Worm (Caenorhabditis elegans): Measurements from ENCODE around the gene F43C11.10.

Gene F43C11.10

DNA sequence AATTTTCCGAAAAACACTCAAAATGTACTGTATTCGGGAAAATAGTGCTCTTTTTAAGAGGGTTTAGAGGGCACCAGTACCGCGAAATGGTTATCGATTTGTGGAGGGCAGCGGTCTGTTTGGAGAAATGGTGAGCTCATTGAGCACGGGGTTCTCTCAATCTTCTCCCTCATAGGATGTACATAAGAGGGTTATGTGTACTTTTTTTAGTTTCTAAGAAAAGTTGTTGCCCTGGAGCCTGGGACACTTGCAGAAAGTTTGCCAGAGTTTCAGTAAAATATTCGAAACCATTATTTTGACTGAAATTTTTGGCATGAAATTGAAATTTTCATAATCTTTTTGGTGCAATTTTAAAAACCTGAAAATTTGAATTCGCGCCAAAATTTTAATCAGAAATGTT lies at the start of gene F43C11.10:
Gene F43C11.10 (minus strand): TSS at position 101 of the 400 bp plus-strand sequence.
- TF ChIP-seq nhr-67 (tag; optimal IDR thresholded peaks at IDR 0.05) (no peak), fkh-2 (tag; optimal IDR thresholded peaks at IDR 0.05) (no peak), ceh-28 (tag; optimal IDR thresholded peaks at IDR 0.05) (no peak), snpc-4 (tag; optimal IDR thresholded peaks at IDR 0.05) (no peak), jun-1 (tag; optimal IDR thresholded peaks at IDR 0.05) (no peak), sea-2 (GFP tag; optimal IDR thresholded peaks at IDR 0.05) (no peak), nhr-12 (tag; optimal IDR thresholded peaks at IDR 0.05) (no peak), egl-27 (tag; optimal IDR thresholded peaks at IDR 0.05) (no peak), nhr-237 (tag; optimal IDR thresholded peaks at IDR 0.05) (no peak), lsy-12 (tag; optimal IDR thresholded peaks at IDR 0.05) (no peak)

ce11 chrII:2399810-2400209 lies 47.4 kb upstream of the F43C11.10 start:
- TF ChIP-seq lin-15B (tag; optimal IDR thresholded peaks at IDR 0.05) (no peak), nhr-43 (tag; optimal IDR thresholded peaks at IDR 0.05; ENCODE audit: poor library complexity, severe bottlenecking) (peak; percentile 86), elt-3 (tag; optimal IDR thresholded peaks at IDR 0.05) (peak; percentile 14 to 96 (median 93)), sea-2 (GFP tag; optimal IDR thresholded peaks at IDR 0.05) (no peak), pha-4 (tag; optimal IDR thresholded peaks at IDR 0.05) (no peak), ztf-11 (tag; optimal IDR thresholded peaks at IDR 0.05) (no peak), ztf-4 (tag; optimal IDR thresholded peaks at IDR 0.05) (no peak)

DNA sequence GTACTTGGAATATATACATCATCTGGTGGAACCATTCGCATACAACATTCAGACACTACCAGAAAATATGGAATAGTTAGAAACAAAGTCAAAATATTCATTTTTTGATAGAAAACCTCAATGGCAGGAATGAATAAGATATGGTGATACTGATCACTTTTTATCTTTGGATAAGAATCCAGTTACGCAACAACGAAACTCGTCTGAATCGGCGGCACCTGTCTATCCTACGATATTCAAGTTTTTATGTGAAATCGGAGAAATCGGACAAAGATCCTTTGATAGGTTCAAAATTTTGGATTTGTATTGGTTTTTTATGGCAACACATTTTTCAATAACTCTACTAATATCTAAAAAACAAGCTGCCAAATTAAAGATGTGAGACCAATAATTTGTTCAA lies 46.4 kb upstream of the F43C11.10 start, which contains the start of gene F16G10.14:
Gene F16G10.14 (minus strand): TSS at position 101 of the 400 bp plus-strand sequence.
- TF ChIP-seq nhr-77 (tag; optimal IDR thresholded peaks at IDR 0.05), result no peak
- TF ChIP-seq fkh-2 (tag; optimal IDR thresholded peaks at IDR 0.05), result no peak
- no peak for TF ChIP-seq unc-62 (GFP tag; optimal IDR thresholded peaks at IDR 0.05)
- TF ChIP-seq nhr-12 (tag; optimal IDR thresholded peaks at IDR 0.05), result no peak
- no peak for TF ChIP-seq sea-2 (GFP tag; optimal IDR thresholded peaks at IDR 0.05)
- no peak for TF ChIP-seq snpc-4 (tag; optimal IDR thresholded peaks at IDR 0.05)
- no peak for TF ChIP-seq fos-1 (tag; optimal IDR thresholded peaks at IDR 0.05)
- no peak for TF ChIP-seq fkh-10 (GFP tag; optimal IDR thresholded peaks at IDR 0.05)
- no peak for TF ChIP-seq egl-5 (tag; optimal IDR thresholded peaks at IDR 0.05)
- TF ChIP-seq nhr-43 (tag; optimal IDR thresholded peaks at IDR 0.05; ENCODE audit: poor library complexity, severe bottlenecking), result no peak
- TF ChIP-seq nhr-237 (tag; optimal IDR thresholded peaks at IDR 0.05), result no peak
- no peak for TF ChIP-seq ceh-28 (tag; optimal IDR thresholded peaks at IDR 0.05)

DNA sequence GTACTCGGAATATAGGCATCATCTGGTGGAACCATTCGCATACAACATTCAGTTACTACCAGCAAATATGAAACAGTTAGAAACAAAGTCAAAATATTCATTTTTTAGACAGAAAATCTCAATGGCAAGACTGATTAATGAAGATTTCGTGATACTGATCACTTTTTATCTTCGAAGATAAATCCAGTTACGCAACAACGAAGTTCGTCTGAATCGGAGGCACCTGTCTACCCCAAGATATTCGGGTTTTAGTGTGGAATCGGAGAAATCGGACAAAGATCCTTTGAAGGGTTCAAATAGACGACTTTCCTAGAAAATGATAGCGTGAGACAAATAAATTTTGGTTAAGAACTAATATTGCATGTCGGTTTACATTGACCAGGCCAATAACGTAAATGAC lies 43.4 kb upstream of the F43C11.10 start, which contains the start of gene F16G10.13:
Gene F16G10.13 (minus strand): TSS at position 101 of the 400 bp plus-strand sequence.
- TF ChIP-seq tbx-2 (tag; optimal IDR thresholded peaks at IDR 0.05), result no peak

ce11 chrII:2393821-2394220 lies 41.4 kb upstream of the F43C11.10 start, which contains the start of gene F16G10.11:
F16G10.11 (minus strand) TSS chrII:2393921.
- TF ChIP-seq eor-1 (tag; optimal IDR thresholded peaks at IDR 0.05) (no peak), fkh-2 (tag; optimal IDR thresholded peaks at IDR 0.05) (no peak), nfya-1 (tag; optimal IDR thresholded peaks at IDR 0.05; ENCODE audit: insufficient read depth) (no peak), mdl-1 (tag; optimal IDR thresholded peaks at IDR 0.05) (no peak), ztf-11 (tag; optimal IDR thresholded peaks at IDR 0.05) (no peak), ZK546.5 (tag; optimal IDR thresholded peaks at IDR 0.05) (no peak), unc-62 (GFP tag; optimal IDR thresholded peaks at IDR 0.05) (no peak), ceh-9 (tag; optimal IDR thresholded peaks at IDR 0.05) (no peak)

- TF ChIP-seq nhr-77 (tag; optimal IDR thresholded peaks at IDR 0.05), result no peak
- no peak for TF ChIP-seq R02D3.7 (tag; optimal IDR thresholded peaks at IDR 0.05)
- TF ChIP-seq daf-12 (tag; optimal IDR thresholded peaks at IDR 0.05), result no peak
- no peak for TF ChIP-seq pqm-1 (tag; optimal IDR thresholded peaks at IDR 0.05)
- TF ChIP-seq mml-1 (tag; optimal IDR thresholded peaks at IDR 0.05), result no peak
- no peak for TF ChIP-seq nhr-11 (tag; optimal IDR thresholded peaks at IDR 0.05)
- no peak for TF ChIP-seq elt-3 (tag; optimal IDR thresholded peaks at IDR 0.05)
- no peak for TF ChIP-seq nhr-23 (tag; optimal IDR thresholded peaks at IDR 0.05)
- TF ChIP-seq nhr-76 (tag; optimal IDR thresholded peaks at IDR 0.05), result no peak
- TF ChIP-seq lsy-12 (tag; optimal IDR thresholded peaks at IDR 0.05), result no peak
- no peak for TF ChIP-seq pha-4 (tag; optimal IDR thresholded peaks at IDR 0.05)
- TF ChIP-seq elt-1 (tag; optimal IDR thresholded peaks at IDR 0.05), result no peak
- no peak for TF ChIP-seq jun-1 (tag; optimal IDR thresholded peaks at IDR 0.05)
- TF ChIP-seq lin-39 (tag; optimal IDR thresholded peaks at IDR 0.05), result no peak
- TF ChIP-seq nhr-25 (tag; optimal IDR thresholded peaks at IDR 0.05), result no peak
- TF ChIP-seq nhr-28 (tag; optimal IDR thresholded peaks at IDR 0.05), result no peak
- no peak for TF ChIP-seq ztf-4 (tag; optimal IDR thresholded peaks at IDR 0.05)
These were observed 38.4 kb upstream of the F43C11.10 start, which contains the start of gene F16G10.10 for ce11 chrII:2390884-2391283. F16G10.10 (minus strand) TSS chrII:2390984.
